Worm (Caenorhabditis elegans): ENCODE results near the gene F14H8.2.

DNA sequence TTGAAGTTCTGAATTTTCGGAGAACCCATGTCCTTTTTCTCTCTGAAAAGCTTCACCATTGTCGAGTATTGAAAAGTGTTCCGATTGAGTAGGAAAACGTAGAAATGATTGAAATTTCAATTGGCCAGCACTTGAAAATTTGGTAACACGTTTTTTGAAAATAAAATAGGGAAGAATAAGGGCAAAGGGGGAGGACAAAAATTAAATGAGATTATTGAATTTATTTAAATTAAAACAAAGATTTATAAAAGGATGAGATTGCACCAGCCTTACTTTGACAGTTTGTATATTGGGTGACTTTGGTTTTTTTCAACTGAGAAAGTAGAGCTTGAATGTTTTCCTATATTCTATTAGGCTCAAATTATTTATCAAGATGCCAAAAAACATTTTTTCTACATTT, 6.0 kb downstream of the F14H8.2 start, which contains the start of gene obr-2:
- TF ChIP-seq R02D3.7 (tag; optimal IDR thresholded peaks at IDR 0.05) (no peak), ZK546.5 (tag; optimal IDR thresholded peaks at IDR 0.05) (no peak), nhr-6 (tag; optimal IDR thresholded peaks at IDR 0.05) (no peak), vab-7 (GFP tag; IDR thresholded peaks at IDR 0.05) (no peak), unc-39 (tag; optimal IDR thresholded peaks at IDR 0.05) (no peak), nhr-11 (tag; optimal IDR thresholded peaks at IDR 0.05) (no peak), tra-1 (GFP tag; IDR thresholded peaks at IDR 0.05) (no peak), mep-1 (tag; optimal IDR thresholded peaks at IDR 0.05) (no peak), ztf-11 (tag; optimal IDR thresholded peaks at IDR 0.05) (no peak)
